Fruit fly (Drosophila melanogaster) S2 (cell line): Measurements from ENCODE around the gene THG.

Experiments
- CG8478 ChIP-seq: fragments of >200 bp; optimal IDR thresholded peaks from 2 replicates; lab custom pipeline; 2018
- CTCF ChIP-seq, 2 experiments: fragments of >200 bp; optimal IDR thresholded peaks; 2 replicates each; lab custom pipeline; 2018

DNA sequence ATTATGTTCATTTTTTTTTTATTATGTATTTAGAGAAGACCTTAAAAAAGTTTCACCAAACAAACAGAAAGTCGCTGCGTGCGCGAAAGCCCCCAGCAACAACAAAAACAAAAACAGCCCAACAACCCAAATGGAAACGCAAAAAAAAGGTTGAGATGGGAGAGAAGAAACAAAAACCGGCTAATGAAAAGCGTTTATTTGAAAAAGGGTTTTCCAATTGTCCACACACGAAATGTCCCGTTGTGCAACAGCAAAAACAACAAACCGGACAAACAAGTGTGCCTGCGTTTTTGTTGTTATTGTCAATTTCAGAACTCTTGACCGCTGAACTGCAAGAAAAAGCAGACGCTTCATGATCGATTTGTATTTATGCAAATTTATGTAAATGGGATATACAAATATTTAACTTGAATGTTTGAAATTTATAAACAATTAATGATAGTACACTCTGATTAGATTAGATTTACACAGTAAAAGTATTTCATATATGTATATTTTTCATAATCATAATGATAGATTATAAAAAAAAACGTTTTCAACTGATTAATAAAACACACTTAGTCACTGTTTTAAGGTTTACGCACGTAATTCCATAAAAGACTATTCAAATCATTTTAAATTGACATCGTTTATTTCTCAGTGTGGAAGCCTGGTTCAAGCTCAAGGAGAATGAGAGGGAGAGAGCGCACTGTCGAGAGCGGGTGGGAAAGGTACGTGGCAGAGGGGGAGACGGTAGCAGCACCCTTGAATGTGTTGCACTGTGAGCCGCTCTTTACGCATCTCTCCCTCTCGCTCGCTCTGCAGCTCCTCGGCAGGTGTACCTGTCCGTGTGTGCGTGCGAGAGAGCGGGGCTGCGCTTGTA is 47.1 kb upstream of the THG start:
- TF ChIP-seq CG8478 (lab: Kevin White, UChicago): no peak
- TF ChIP-seq CTCF (optimal IDR thresholded peaks at IDR 0.05; lab: Kevin White, UChicago): no peak
